Worm (Caenorhabditis elegans) whole organism, late embryonic: ENCODE data around the gene fbxl-3.

Experiments
- ama-1 ChIP-seq: fragments of 150-350 bp; optimal IDR thresholded peaks from 2 replicates; lab custom pipeline; 2014
- ceh-24 ChIP-seq: sonication (generic microtip); optimal IDR thresholded peaks from 2 replicates; lab custom pipeline; 2016; ENCODE audit warnings: mild to moderate bottlenecking, missing genetic modification characterization, missing compliant biosample characterization
- ceh-9 ChIP-seq: sonication (generic microtip); optimal IDR thresholded peaks from 2 replicates; lab custom pipeline; 2016; ENCODE audit warnings: mild to moderate bottlenecking, missing genetic modification characterization, inconsistent platforms, missing compliant biosample characterization
- mec-3 ChIP-seq: sonication (generic microtip); optimal IDR thresholded peaks from 2 replicates; lab custom pipeline; 2016; ENCODE audit warnings: borderline replicate concordance, missing genetic modification characterization, missing compliant biosample characterization
- nhr-11 ChIP-seq: fragments of 150-350 bp; optimal IDR thresholded peaks from 2 replicates; lab custom pipeline; 2014; ENCODE audit warnings: missing biosample characterization, missing genetic modification characterization
- rnt-1 ChIP-seq: sonication (generic microtip); optimal IDR thresholded peaks from 2 replicates; lab custom pipeline; 2016; ENCODE audit warnings: missing genetic modification characterization, missing compliant biosample characterization
- unc-55 ChIP-seq: sonication (generic microtip); optimal IDR thresholded peaks from 2 replicates; lab custom pipeline; 2017; ENCODE audit warnings: missing biosample characterization, missing genetic modification reagents, missing genetic modification characterization

DNA sequence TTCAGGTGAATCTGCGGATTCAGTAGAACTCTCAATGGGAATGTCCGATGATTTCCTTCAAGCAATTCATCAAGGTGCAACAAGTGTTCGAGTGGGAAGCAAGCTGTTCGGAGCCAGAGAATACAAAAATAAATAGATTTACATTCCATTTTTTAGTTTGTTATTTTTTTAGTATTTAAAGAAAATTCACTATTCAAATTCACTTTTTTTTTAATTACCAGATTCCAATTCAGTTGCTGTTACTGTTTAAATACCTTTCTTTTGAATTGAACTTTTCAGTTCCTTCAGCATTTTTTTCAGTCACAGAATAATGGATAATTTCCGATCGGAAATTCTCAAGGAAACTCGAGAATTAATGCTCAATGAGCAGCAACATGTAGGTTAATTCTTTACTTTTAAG, 46.9 kb downstream of the fbxl-3 start, which contains the start of gene F09E5.7:
- TF ChIP-seq rnt-1 (tag; lab: Kevin White, UChicago) (no peak), ama-1 (lab: Kevin White, UChicago) (no peak), nhr-11 (tag; lab: Kevin White, UChicago) (no peak), ceh-24 (no peak), mec-3 (tag; lab: Kevin White, UChicago) (no peak), unc-55 (GFP tag; lab: Kevin White, UChicago) (no peak), ceh-9 (tag; lab: Kevin White, UChicago) (no peak)
